Worm (Caenorhabditis elegans): ENCODE results near the gene nlp-59.
A peak's percentile ranks its signal among the peaks of the same experiment; 100 is the strongest.

The nlp-59 gene

ce11 chrV:15002184-15002690 lies 31.0 kb downstream of the nlp-59 start, which contains the start of the genes fib-1 and mut-15:
Gene fib-1, minus strand, starts transcription at chrV:15002223.
Gene mut-15, plus strand, starts transcription at chrV:15002543.
- peak; percentile 90 for TF ChIP-seq W03F9.2 (tag; optimal IDR thresholded peaks at IDR 0.05)
- peak; percentile 55 for TF ChIP-seq him-1 (tag; optimal IDR thresholded peaks at IDR 0.05)
- TF ChIP-seq dao-5 (tag; optimal IDR thresholded peaks at IDR 0.05), result no peak

- TF ChIP-seq dao-5 (tag; optimal IDR thresholded peaks at IDR 0.05), result no peak
- no peak for TF ChIP-seq W03F9.2 (tag; optimal IDR thresholded peaks at IDR 0.05)
- no peak for TF ChIP-seq him-1 (tag; optimal IDR thresholded peaks at IDR 0.05)
Measured at ce11 chrV:15004800-15005199, 33.6 kb downstream of the nlp-59 start, which contains the start of gene hrde-2. Gene hrde-2, plus strand, starts transcription at chrV:15005100.

ce11 chrV:15011560-15011959 lies 40.3 kb downstream of the nlp-59 start, which contains the start of gene nmr-2:
Gene nmr-2, minus strand, starts transcription at chrV:15011660.
- no peak for TF ChIP-seq W03F9.2 (tag; optimal IDR thresholded peaks at IDR 0.05)
- no peak for TF ChIP-seq him-1 (tag; optimal IDR thresholded peaks at IDR 0.05)
- TF ChIP-seq dao-5 (tag; optimal IDR thresholded peaks at IDR 0.05), result no peak

ce11 chrV:15012542-15013301 lies 41.5 kb downstream of the nlp-59 start:
- no peak for TF ChIP-seq dao-5 (tag; optimal IDR thresholded peaks at IDR 0.05)
- TF ChIP-seq W03F9.2 (tag; optimal IDR thresholded peaks at IDR 0.05), result no peak
- no peak for TF ChIP-seq him-1 (tag; optimal IDR thresholded peaks at IDR 0.05)

ce11 chrV:15013328-15013727 lies 42.1 kb downstream of the nlp-59 start:
- TF ChIP-seq W03F9.2 (tag; optimal IDR thresholded peaks at IDR 0.05) (no peak), him-1 (tag; optimal IDR thresholded peaks at IDR 0.05) (no peak), dao-5 (tag; optimal IDR thresholded peaks at IDR 0.05) (no peak)

ce11 chrV:15014164-15014563 lies 42.9 kb downstream of the nlp-59 start, which contains the start of gene obr-2:
Gene obr-2, minus strand, starts transcription at chrV:15014264.
- TF ChIP-seq W03F9.2 (tag; optimal IDR thresholded peaks at IDR 0.05), result no peak
- no peak for TF ChIP-seq dao-5 (tag; optimal IDR thresholded peaks at IDR 0.05)
- no peak for TF ChIP-seq him-1 (tag; optimal IDR thresholded peaks at IDR 0.05)

ce11 chrV:15015799-15016198 lies 44.6 kb downstream of the nlp-59 start:
- no peak for TF ChIP-seq him-1 (tag; optimal IDR thresholded peaks at IDR 0.05)
- no peak for TF ChIP-seq W03F9.2 (tag; optimal IDR thresholded peaks at IDR 0.05)
- no peak for TF ChIP-seq dao-5 (tag; optimal IDR thresholded peaks at IDR 0.05)

ce11 chrV:15016795-15017429 lies 45.7 kb downstream of the nlp-59 start:
- TF ChIP-seq him-1 (tag; optimal IDR thresholded peaks at IDR 0.05) (no peak), W03F9.2 (tag; optimal IDR thresholded peaks at IDR 0.05) (no peak), dao-5 (tag; optimal IDR thresholded peaks at IDR 0.05) (no peak)

- TF ChIP-seq him-1 (tag; optimal IDR thresholded peaks at IDR 0.05) (no peak), dao-5 (tag; optimal IDR thresholded peaks at IDR 0.05) (no peak), W03F9.2 (tag; optimal IDR thresholded peaks at IDR 0.05) (no peak)
Measured at ce11 chrV:15020229-15020628, 49.0 kb downstream of the nlp-59 start, which contains the start of gene F14H8.2. Gene F14H8.2, minus strand, starts transcription at chrV:15020329.

- no peak for TF ChIP-seq dao-5 (tag; optimal IDR thresholded peaks at IDR 0.05)
- TF ChIP-seq W03F9.2 (tag; optimal IDR thresholded peaks at IDR 0.05), result no peak
- TF ChIP-seq him-1 (tag; optimal IDR thresholded peaks at IDR 0.05), result no peak
Measured at ce11 chrV:15020732-15021131, 49.5 kb downstream of the nlp-59 start, which contains the start of gene F14H8.5. Gene F14H8.5, plus strand, starts transcription at chrV:15021032.
